Fruit fly (Drosophila melanogaster) whole organism, embryonic: ENCODE results near the gene yellow-b.

Source experiments
- Abd-B ChIP-seq: fragments of 200-800 bp; sonication (Bioruptor generic); optimal IDR thresholded peaks from 2 replicates; lab custom pipeline; 2018; ENCODE audit warnings: missing biosample characterization, mild to moderate bottlenecking, missing genetic modification characterization, moderate library complexity
- Atf3 ChIP-seq: fragments of 200-800 bp; sonication (Bioruptor generic); optimal IDR thresholded peaks from 3 replicates; lab custom pipeline; 2016; ENCODE audit warnings: missing biosample characterization, missing genetic modification characterization
- CG11456 ChIP-seq: fragments of 200-800 bp; sonication (Bioruptor generic); IDR thresholded peaks from 3 replicates; pipeline ENCODE4 v1.3.6; 2022; ENCODE audit warnings: missing biosample characterization, missing genetic modification characterization
- CG17912 ChIP-seq: fragments of 200-800 bp; sonication (Bioruptor generic); optimal IDR thresholded peaks from 2 replicates; lab custom pipeline; 2018; ENCODE audit warnings: missing biosample characterization, mild to moderate bottlenecking, missing genetic modification characterization
- CG4730 ChIP-seq: fragments of 200-800 bp; sonication (Bioruptor generic); IDR thresholded peaks from 2 replicates; pipeline ENCODE4 v1.3.6; 2022; ENCODE audit warnings: missing biosample characterization, missing genetic modification characterization
- CG8089 ChIP-seq: fragments of 200-800 bp; sonication (Bioruptor generic); optimal IDR thresholded peaks from 3 replicates; lab custom pipeline; 2016; ENCODE audit warnings: missing biosample characterization, missing genetic modification characterization
- CG8388 ChIP-seq: fragments of 200-800 bp; sonication (Bioruptor generic); optimal IDR thresholded peaks from 2 replicates; lab custom pipeline; 2019; ENCODE audit warnings: missing biosample characterization, mild to moderate bottlenecking, missing genetic modification characterization, moderate library complexity
- CG8924 ChIP-seq: fragments of 200-800 bp; optimal IDR thresholded peaks from 3 replicates; lab custom pipeline; 2019; ENCODE audit warnings: missing biosample characterization, mild to moderate bottlenecking, missing genetic modification characterization, moderate library complexity
- H15 ChIP-seq: fragments of 200-800 bp; sonication (Bioruptor generic); IDR thresholded peaks from 3 replicates; pipeline ENCODE4 v1.3.6; 2022; ENCODE audit warnings: missing biosample characterization, missing genetic modification characterization
- Hr78 ChIP-seq, 2 experiments: fragments of 200-800 bp in 1 of 2; fragments of >200 bp in 1 of 2; sonication (Bioruptor generic) in 1 of 2; optimal IDR thresholded peaks; 2 replicates each; lab custom pipeline; 2017 to 2019; ENCODE audit warnings: missing biosample characterization in 2 of 2, missing genetic modification characterization in 2 of 2, mild to moderate bottlenecking in 1 of 2, moderate library complexity in 1 of 2
- mld ChIP-seq: fragments of 200-800 bp; sonication (Bioruptor generic); IDR thresholded peaks from 3 replicates; pipeline ENCODE4 v1.3.6; 2022; ENCODE audit warnings: missing biosample characterization, missing genetic modification characterization; ENCODE audit not compliant: partially characterized antibody
- toy ChIP-seq: fragments of 200-800 bp; sonication (Bioruptor generic); IDR thresholded peaks from 2 replicates; pipeline ENCODE4 v1.3.6; 2022; ENCODE audit warnings: missing biosample characterization, missing genetic modification characterization
- trem ChIP-seq: fragments of 200-800 bp; optimal IDR thresholded peaks from 3 replicates; lab custom pipeline; 2019; ENCODE audit warnings: missing biosample characterization, mild to moderate bottlenecking, missing genetic modification characterization, moderate library complexity

DNA sequence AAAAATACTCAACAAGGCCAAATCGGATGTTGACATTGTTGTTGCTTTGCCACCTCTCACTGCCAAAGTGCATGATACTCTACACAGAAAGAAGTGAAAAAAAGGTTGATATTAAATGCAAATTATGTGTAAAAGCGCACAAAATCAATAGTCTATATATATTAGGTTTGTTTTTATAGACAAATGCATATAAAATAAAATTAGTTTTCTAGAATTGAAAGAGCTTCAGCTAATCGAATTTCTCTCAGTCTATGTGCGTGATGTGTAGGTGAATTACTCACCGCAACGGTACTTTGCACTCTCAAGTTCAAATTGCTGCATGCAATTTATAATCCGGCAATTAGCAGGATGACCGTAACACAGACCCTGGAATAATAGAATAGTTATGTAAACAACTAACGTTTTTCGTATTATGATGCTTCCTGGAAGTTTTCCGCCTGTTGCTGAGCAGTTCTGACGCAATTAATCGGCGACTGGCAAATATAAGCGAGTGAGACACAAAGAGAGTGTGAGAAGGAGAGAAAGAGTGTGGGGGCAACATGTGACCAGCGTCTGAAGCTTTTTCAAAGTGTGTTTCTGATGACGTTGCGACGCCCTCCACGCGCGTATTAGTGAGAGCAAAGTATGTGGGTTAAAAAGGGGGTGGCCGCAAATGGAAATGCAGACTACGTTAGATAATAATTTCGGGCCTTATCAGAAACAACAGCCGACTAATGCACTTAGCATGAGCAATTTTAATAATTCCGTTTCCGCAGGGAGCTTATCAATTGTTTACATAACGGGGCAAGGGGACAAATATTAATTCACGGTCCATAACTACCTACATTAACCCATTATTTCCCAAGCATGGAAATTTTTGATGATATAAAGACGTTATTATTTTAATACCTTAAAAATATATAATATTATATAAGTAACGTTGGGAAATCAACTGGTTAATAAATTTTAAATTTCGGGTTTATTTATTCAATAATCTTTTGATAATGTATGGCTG, 33.1 kb upstream of the yellow-b start:
- TF ChIP-seq CG4730 (GFP tag; lab: Robert Waterston, UW) (peak; percentile 94), Atf3 (GFP tag; lab: Kevin White, UChicago) (peak; percentile 67), CG17912 (GFP tag; lab: Kevin White, UChicago) (peak; percentile 54), CG8924 (tag; lab: Kevin White, UChicago) (peak; percentile 88), mld (GFP tag; lab: Robert Waterston, UW) (no peak), CG11456 (GFP tag; lab: Robert Waterston, UW) (peak; percentile 95), trem (tag; lab: Kevin White, UChicago) (peak; percentile 91), CG8388 (peak; percentile 94), Hr78 (GFP tag; optimal IDR thresholded peaks at IDR 0.05; lab: Kevin White, UChicago) (peak in 1 of 2 experiments; percentile 94), H15 (peak; percentile 94), Abd-B (GFP tag; lab: Kevin White, UChicago) (peak; percentile 85), toy (peak; percentile 90), CG8089 (GFP tag; lab: Kevin White, UChicago) (peak; percentile 58)
